Fruit fly (Drosophila melanogaster) whole organism, embryonic: Measurements from ENCODE around the gene Ntf-2r.

Source experiments
- Atf6 ChIP-seq: fragments of 200-800 bp; sonication (Bioruptor generic); IDR thresholded peaks from 2 replicates; pipeline ENCODE4 v1.3.6; 2022; ENCODE audit warnings: missing biosample characterization, missing genetic modification characterization
- Blimp-1 ChIP-seq: fragments of 200-800 bp; sonication (Bioruptor generic); optimal IDR thresholded peaks from 3 replicates; lab custom pipeline; 2018; ENCODE audit warnings: missing biosample characterization, missing genetic modification characterization, mild to moderate bottlenecking, moderate library complexity, missing genetic modification reagents
- Bteb2 ChIP-seq: fragments of 200-800 bp; sonication (Bioruptor generic); optimal IDR thresholded peaks from 2 replicates; lab custom pipeline; 2016; ENCODE audit warnings: missing biosample characterization, missing genetic modification characterization
- C15 ChIP-seq: fragments of 200-800 bp; sonication (Bioruptor generic); IDR thresholded peaks from 3 replicates; pipeline ENCODE4 v1.3.6; 2022; ENCODE audit warnings: missing biosample characterization, missing genetic modification characterization
- CG10462 ChIP-seq: fragments of 200-800 bp; sonication (Bioruptor generic); optimal IDR thresholded peaks from 2 replicates; lab custom pipeline; 2016; ENCODE audit warnings: missing biosample characterization, missing genetic modification characterization
- CG11398 ChIP-seq: fragments of 200-800 bp; sonication (Bioruptor generic); optimal IDR thresholded peaks from 2 replicates; lab custom pipeline; 2016; ENCODE audit warnings: missing biosample characterization, missing genetic modification characterization
- CG14860 ChIP-seq: fragments of 200-800 bp; sonication (Bioruptor generic); IDR thresholded peaks from 3 replicates; pipeline ENCODE4 v1.3.6; 2022; ENCODE audit warnings: missing biosample characterization, missing genetic modification characterization; ENCODE audit not compliant: partially characterized antibody
- CG15011 ChIP-seq: fragments of 200-800 bp; sonication (Bioruptor generic); optimal IDR thresholded peaks from 3 replicates; lab custom pipeline; 2018; ENCODE audit warnings: missing biosample characterization, mild to moderate bottlenecking, missing genetic modification characterization
- CG1603 ChIP-seq: fragments of 200-800 bp; sonication (Bioruptor generic); optimal IDR thresholded peaks from 2 replicates; lab custom pipeline; 2019; ENCODE audit warnings: missing biosample characterization, mild to moderate bottlenecking, missing genetic modification characterization, moderate library complexity
- CG18619 ChIP-seq: fragments of 200-800 bp; sonication (Bioruptor generic); optimal IDR thresholded peaks from 3 replicates; lab custom pipeline; 2017; ENCODE audit warnings: missing biosample characterization, mild to moderate bottlenecking, missing genetic modification characterization
- CG2199 ChIP-seq: fragments of 200-800 bp; sonication (Bioruptor generic); IDR thresholded peaks from 3 replicates; pipeline ENCODE4 v1.3.6; 2022; ENCODE audit warnings: missing biosample characterization, missing genetic modification characterization
- CG3065 ChIP-seq: fragments of 200-800 bp; sonication (Bioruptor generic); optimal IDR thresholded peaks from 2 replicates; lab custom pipeline; 2016; ENCODE audit warnings: missing biosample characterization, missing genetic modification characterization
- CG34224 ChIP-seq: fragments of 200-800 bp; sonication (Bioruptor generic); IDR thresholded peaks from 3 replicates; pipeline ENCODE4 v1.3.6; 2022; ENCODE audit warnings: missing biosample characterization, missing genetic modification characterization; ENCODE audit not compliant: partially characterized antibody
- CG6254 ChIP-seq: fragments of 200-800 bp; sonication (Bioruptor generic); optimal IDR thresholded peaks from 3 replicates; lab custom pipeline; 2017; ENCODE audit warnings: mild to moderate bottlenecking, missing biosample characterization, missing genetic modification reagents, missing genetic modification characterization
- CoRest ChIP-seq: fragments of 200-800 bp; sonication (Bioruptor generic); optimal IDR thresholded peaks from 3 replicates; lab custom pipeline; 2018; ENCODE audit warnings: missing biosample characterization, mild to moderate bottlenecking, missing genetic modification characterization, moderate library complexity
- Deaf1 ChIP-seq: fragments of 200-800 bp; optimal IDR thresholded peaks from 3 replicates; lab custom pipeline; 2019; ENCODE audit warnings: missing biosample characterization, mild to moderate bottlenecking, missing genetic modification characterization, moderate library complexity
- Ets65A ChIP-seq: fragments of 200-800 bp; sonication (Bioruptor generic); peaks from one replicate; lab custom pipeline; 2016; ENCODE audit warnings: missing biosample characterization, missing genetic modification characterization
- Fer1 ChIP-seq: fragments of 200-800 bp; sonication (Bioruptor generic); optimal IDR thresholded peaks from 2 replicates; lab custom pipeline; 2017; ENCODE audit warnings: missing biosample characterization, mild to moderate bottlenecking, missing genetic modification characterization
- Gsc ChIP-seq: fragments of 200-800 bp; sonication (Bioruptor generic); IDR thresholded peaks from 2 replicates; pipeline ENCODE4 v1.3.6; 2022; ENCODE audit warnings: missing biosample characterization, missing genetic modification characterization
- HLH54F ChIP-seq: fragments of 200-800 bp; sonication (Bioruptor generic); optimal IDR thresholded peaks from 3 replicates; lab custom pipeline; 2016; ENCODE audit warnings: missing biosample characterization, missing genetic modification characterization
- Hr51 ChIP-seq, 2 experiments: fragments of 200-800 bp; sonication (Bioruptor generic); optimal IDR thresholded peaks; 2 replicates in 1 of 2; 3 replicates in 1 of 2; lab custom pipeline; 2016 to 2018; ENCODE audit warnings: missing biosample characterization in 2 of 2, missing genetic modification characterization in 2 of 2, mild to moderate bottlenecking in 1 of 2, moderate library complexity in 1 of 2
- Lim3 ChIP-seq: fragments of 200-800 bp; sonication (Bioruptor generic); IDR thresholded peaks from 2 replicates; pipeline ENCODE4 v1.3.6; 2022; ENCODE audit warnings: missing biosample characterization, missing genetic modification characterization
- Med ChIP-seq: fragments of 200-800 bp; sonication (Bioruptor generic); peaks from one replicate; lab custom pipeline; 2016; ENCODE audit warnings: missing biosample characterization, missing genetic modification characterization, mild to moderate bottlenecking, inconsistent platforms, moderate library complexity
- Neu2 ChIP-seq: fragments of 200-800 bp; sonication (Bioruptor generic); optimal IDR thresholded peaks from 3 replicates; lab custom pipeline; 2016; ENCODE audit warnings: missing biosample characterization, missing genetic modification characterization, borderline replicate concordance
- Side ChIP-seq: fragments of 200-800 bp; sonication (Bioruptor generic); optimal IDR thresholded peaks from 2 replicates; lab custom pipeline; 2016; ENCODE audit warnings: missing biosample characterization, missing genetic modification characterization
- Six4 ChIP-seq: fragments of 200-800 bp; sonication (Bioruptor generic); optimal IDR thresholded peaks from 2 replicates; lab custom pipeline; 2016; ENCODE audit warnings: missing biosample characterization, missing genetic modification characterization
- Sox100B ChIP-seq: fragments of 200-800 bp; sonication (Bioruptor generic); optimal IDR thresholded peaks from 3 replicates; lab custom pipeline; 2018; ENCODE audit warnings: missing biosample characterization, mild to moderate bottlenecking, missing genetic modification characterization
- TFAM ChIP-seq: fragments of 200-800 bp; sonication (Bioruptor generic); optimal IDR thresholded peaks from 2 replicates; lab custom pipeline; 2017; ENCODE audit warnings: missing biosample characterization, missing genetic modification characterization, inconsistent platforms
- Tbp ChIP-seq: fragments of >200 bp; optimal IDR thresholded peaks from 2 replicates; lab custom pipeline; 2018; ENCODE audit warnings: missing biosample characterization, missing genetic modification characterization
- abd-A ChIP-seq: fragments of 200-800 bp; sonication (Bioruptor generic); optimal IDR thresholded peaks from 3 replicates; lab custom pipeline; 2019; ENCODE audit warnings: missing biosample characterization, mild to moderate bottlenecking, missing genetic modification characterization, moderate library complexity
- ara ChIP-seq: fragments of 200-800 bp; sonication (Bioruptor generic); IDR thresholded peaks from 2 replicates; pipeline ENCODE4 v1.3.6; 2022; ENCODE audit warnings: missing biosample characterization, missing genetic modification characterization
- ash1 ChIP-seq: fragments of 200-800 bp; sonication (Bioruptor generic); optimal IDR thresholded peaks from 2 replicates; lab custom pipeline; 2018; ENCODE audit warnings: missing biosample characterization, mild to moderate bottlenecking, missing genetic modification characterization
- bbx ChIP-seq: fragments of 200-800 bp; sonication (Bioruptor generic); IDR thresholded peaks from 2 replicates; pipeline ENCODE4 v1.3.6; 2022; ENCODE audit warnings: missing biosample characterization, missing genetic modification characterization; ENCODE audit not compliant: partially characterized antibody
- cg ChIP-seq: fragments of 200-800 bp; sonication (Bioruptor generic); optimal IDR thresholded peaks from 3 replicates; lab custom pipeline; 2019; ENCODE audit warnings: missing biosample characterization, mild to moderate bottlenecking, missing genetic modification characterization, moderate library complexity
- corto ChIP-seq: fragments of 200-800 bp; sonication (Bioruptor generic); optimal IDR thresholded peaks from 2 replicates; lab custom pipeline; 2016; ENCODE audit warnings: missing biosample characterization, mild to moderate bottlenecking, missing genetic modification characterization, moderate library complexity
- crc ChIP-seq: fragments of 200-800 bp; sonication (Bioruptor generic); optimal IDR thresholded peaks from 2 replicates; lab custom pipeline; 2016; ENCODE audit warnings: missing biosample characterization, missing genetic modification characterization
- hkb ChIP-seq, 2 experiments: fragments of 200-800 bp in 1 of 2; fragments of >200 bp in 1 of 2; sonication (Bioruptor generic) in 1 of 2; IDR thresholded peaks in 1 of 2; optimal IDR thresholded peaks in 1 of 2; 2 replicates each; pipeline versions ENCODE4 v1.3.6 to Lab custom; 2017 to 2022; ENCODE audit warnings: missing biosample characterization in 1 of 2, missing genetic modification characterization in 1 of 2
- hth ChIP-seq: fragments of >200 bp; optimal IDR thresholded peaks from 2 replicates; lab custom pipeline; 2017; ENCODE audit warnings: inconsistent platforms
- kay ChIP-seq: fragments of 200-800 bp; sonication (Bioruptor generic); optimal IDR thresholded peaks from 2 replicates; lab custom pipeline; 2016; ENCODE audit warnings: missing biosample characterization, missing genetic modification characterization
- kni ChIP-seq: fragments of 200-800 bp; sonication (Bioruptor generic); optimal IDR thresholded peaks from 3 replicates; lab custom pipeline; 2017; ENCODE audit warnings: mild to moderate bottlenecking, missing biosample characterization, missing genetic modification reagents, missing genetic modification characterization
- mld ChIP-seq: fragments of 200-800 bp; sonication (Bioruptor generic); IDR thresholded peaks from 3 replicates; pipeline ENCODE4 v1.3.6; 2022; ENCODE audit warnings: missing biosample characterization, missing genetic modification characterization; ENCODE audit not compliant: partially characterized antibody
- oc ChIP-seq: fragments of 200-800 bp; sonication (Bioruptor generic); optimal IDR thresholded peaks from 2 replicates; lab custom pipeline; 2018; ENCODE audit warnings: missing biosample characterization, mild to moderate bottlenecking, missing genetic modification characterization, moderate library complexity
- scrt ChIP-seq: fragments of 200-800 bp; sonication (Bioruptor generic); optimal IDR thresholded peaks from 2 replicates; lab custom pipeline; 2018; ENCODE audit warnings: missing biosample characterization, mild to moderate bottlenecking, missing genetic modification characterization, moderate library complexity
- sd ChIP-seq: fragments of 200-800 bp; sonication (Bioruptor generic); optimal IDR thresholded peaks from 3 replicates; lab custom pipeline; 2018; ENCODE audit warnings: missing biosample characterization, mild to moderate bottlenecking, missing genetic modification characterization, moderate library complexity
- sug ChIP-seq: fragments of 200-800 bp; optimal IDR thresholded peaks from 2 replicates; lab custom pipeline; 2019; ENCODE audit warnings: missing biosample characterization, mild to moderate bottlenecking, missing genetic modification characterization, moderate library complexity
- tll ChIP-seq, 2 experiments: fragments of 200-800 bp in 1 of 2; fragments of >200 bp in 1 of 2; sonication (Bioruptor generic) in 1 of 2; optimal IDR thresholded peaks; 2 replicates each; lab custom pipeline; 2017 to 2019; ENCODE audit warnings: missing biosample characterization in 2 of 2, missing genetic modification characterization in 2 of 2, mild to moderate bottlenecking in 1 of 2, moderate library complexity in 1 of 2
- twi ChIP-seq: fragments of 200-800 bp; optimal IDR thresholded peaks from 2 replicates; lab custom pipeline; 2019; ENCODE audit warnings: missing biosample characterization, mild to moderate bottlenecking, missing genetic modification characterization, moderate library complexity

Ntf-2r gene

DNA sequence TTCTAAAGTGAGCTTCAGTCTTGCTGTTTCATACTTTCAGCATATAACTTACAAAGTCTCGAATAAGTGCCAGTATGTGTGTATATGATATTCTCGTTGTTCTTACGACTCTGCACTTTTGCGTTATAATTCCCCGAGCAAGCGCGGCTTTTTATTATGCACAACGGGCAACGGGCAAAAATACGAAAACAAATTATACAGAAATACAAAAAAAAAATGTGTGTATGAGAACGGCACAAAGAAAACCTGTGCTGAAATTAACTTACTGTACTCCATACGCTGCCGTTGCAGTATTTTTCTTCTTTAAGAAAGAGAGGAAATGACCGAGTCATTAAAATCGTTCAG lies 24.7 kb downstream of the Ntf-2r start:
- TF ChIP-seq CG2199 (GFP tag; lab: Robert Waterston, UW): 0 out of 3 replicates have a peak, but pooled peaks have one; percentile 46
- TF ChIP-seq CG10462 (GFP tag; lab: Kevin White, UChicago): no peak

DNA sequence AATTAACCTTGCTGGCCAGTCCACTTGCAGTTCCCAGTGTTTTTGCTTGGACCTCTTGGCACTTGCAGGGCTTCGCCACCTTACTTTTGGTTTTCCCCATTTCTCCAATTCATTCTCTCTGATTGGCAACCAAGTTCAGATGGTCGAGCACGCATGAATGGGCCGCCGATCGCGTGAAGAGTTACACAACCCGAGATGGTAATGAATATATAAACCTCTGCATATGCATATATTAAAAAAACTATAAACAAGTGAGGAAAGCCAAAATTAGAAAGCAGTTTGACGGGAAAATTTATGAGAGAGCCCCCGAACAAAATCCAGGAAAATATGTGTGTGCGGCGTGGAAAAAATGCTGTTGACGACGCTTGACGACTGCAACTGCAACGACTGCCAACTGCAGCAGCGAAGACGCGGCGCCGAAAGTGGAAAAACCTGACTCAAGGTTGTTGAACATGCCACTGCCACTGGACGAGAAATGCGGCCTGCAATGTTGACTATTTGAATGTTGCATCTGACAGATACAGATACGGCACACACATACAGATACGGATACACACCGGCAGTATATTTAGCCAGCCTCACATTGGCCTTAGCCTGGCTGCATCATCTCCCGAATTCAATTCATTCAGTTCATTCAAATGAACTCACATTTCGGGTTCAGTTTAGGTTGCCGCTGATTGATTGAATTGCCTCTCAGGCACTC lies 26.0 kb downstream of the Ntf-2r start:
- TF ChIP-seq Hr51 (GFP tag; optimal IDR thresholded peaks at IDR 0.05; lab: Kevin White, UChicago) (no peak), kay (GFP tag; lab: Kevin White, UChicago) (no peak), Blimp-1 (GFP tag; lab: Kevin White, UChicago) (peak; percentile 40), ara (GFP tag; lab: Robert Waterston, UW) (no peak), Tbp (GFP tag; lab: Kevin White, UChicago) (no peak), CG15011 (GFP tag; lab: Kevin White, UChicago) (no peak), CG6254 (no peak), CG18619 (no peak), CG1603 (tag; lab: Kevin White, UChicago) (no peak), cg (GFP tag; lab: Kevin White, UChicago) (peak; percentile 61), CoRest (no peak), Med (peak; percentile 31), CG34224 (GFP tag; lab: Robert Waterston, UW) (no peak), C15 (no peak), Gsc (no peak), sd (tag; lab: Kevin White, UChicago) (peak; percentile 67), abd-A (peak; percentile 54), Lim3 (no peak), corto (GFP tag; lab: Kevin White, UChicago) (no peak), CG11398 (GFP tag; lab: Kevin White, UChicago) (no peak), Ets65A (GFP tag; lab: Kevin White, UChicago) (no peak), CG14860 (GFP tag; lab: Robert Waterston, UW) (no peak), Fer1 (GFP tag; lab: Kevin White, UChicago) (no peak), mld (no peak), Six4 (GFP tag; lab: Kevin White, UChicago) (no peak), hth (lab: Kevin White, UChicago) (no peak), crc (GFP tag; lab: Kevin White, UChicago) (no peak), tll (GFP tag; optimal IDR thresholded peaks at IDR 0.05; lab: Kevin White, UChicago) (peak in 1 of 2 experiments; percentile 34), kni (peak; percentile 81), CG2199 (GFP tag; lab: Robert Waterston, UW) (peak; percentile 69; the same call in 1 of the 3 replicates), Side (GFP tag; lab: Kevin White, UChicago) (no peak), twi (tag; lab: Kevin White, UChicago) (peak; percentile 20), CG3065 (no peak), scrt (GFP tag; lab: Kevin White, UChicago) (no peak), Deaf1 (tag; lab: Kevin White, UChicago) (no peak), oc (tag; lab: Kevin White, UChicago) (peak; percentile 22), ash1 (GFP tag; lab: Kevin White, UChicago) (no peak), HLH54F (GFP tag; lab: Kevin White, UChicago) (no peak), Sox100B (GFP tag; lab: Kevin White, UChicago) (no peak), TFAM (GFP tag; lab: Kevin White, UChicago) (no peak), Neu2 (GFP tag; lab: Kevin White, UChicago) (no peak), hkb (optimal IDR thresholded peaks at IDR 0.05; lab: Kevin White, UChicago) (no peak), hkb (GFP tag; IDR thresholded peaks at IDR 0.05; lab: Robert Waterston, UW) (no peak), Bteb2 (GFP tag; lab: Kevin White, UChicago) (no peak), bbx (GFP tag; lab: Robert Waterston, UW) (peak; percentile 16; the same call in 1 of the 2 replicates), Atf6 (GFP tag; lab: Robert Waterston, UW) (no peak), sug (tag; lab: Kevin White, UChicago) (no peak)
